Worm (Caenorhabditis elegans) whole organism, midembryonic: ENCODE measurements around the gene H23N18.5.

Source experiments
- T22C8.4 ChIP-seq: fragments of 200-800 bp; sonication (Bioruptor generic); IDR thresholded peaks from 2 replicates; pipeline ENCODE4 v1.3.6; 2022; ENCODE audit warnings: missing genetic modification characterization, missing compliant biosample characterization
- cog-1 ChIP-seq: sonication (generic microtip); optimal IDR thresholded peaks from 2 replicates; lab custom pipeline; 2016; ENCODE audit warnings: missing genetic modification characterization, missing compliant biosample characterization
- flt-1 ChIP-seq: fragments of 200-800 bp; sonication (Bioruptor generic); IDR thresholded peaks from 2 replicates; pipeline ENCODE4 v1.3.6; 2022; ENCODE audit warnings: missing genetic modification characterization, missing compliant biosample characterization
- klf-2 ChIP-seq: fragments of 200-800 bp; sonication (Bioruptor generic); conservative IDR thresholded peaks from 2 replicates; pipeline ENCODE4 v1.3.6; 2022; ENCODE audit warnings: missing genetic modification reagents, missing genetic modification characterization, missing compliant biosample characterization
- med-1 ChIP-seq: sonication (generic microtip); optimal IDR thresholded peaks from 2 replicates; lab custom pipeline; 2017; ENCODE audit warnings: missing genetic modification characterization, mild to moderate bottlenecking, missing compliant biosample characterization, antibody characterized with exemption, missing genetic modification reagents; ENCODE audit not compliant: insufficient read depth
- ref-1 ChIP-seq: fragments of 200-800 bp; sonication (Bioruptor generic); conservative IDR thresholded peaks from 2 replicates; pipeline ENCODE4 v1.3.6; 2022; ENCODE audit warnings: missing genetic modification reagents, missing genetic modification characterization, missing compliant biosample characterization
- tab-1 ChIP-seq: fragments of 200-800 bp; sonication (Bioruptor generic); IDR thresholded peaks from 2 replicates; pipeline ENCODE4 v1.3.6; 2022; ENCODE audit warnings: missing genetic modification characterization, missing compliant biosample characterization
- ztf-23 ChIP-seq: fragments of 200-800 bp; sonication (Bioruptor generic); IDR thresholded peaks from 2 replicates; pipeline ENCODE4 v1.3.6; 2022; ENCODE audit warnings: missing genetic modification reagents, missing genetic modification characterization, missing compliant biosample characterization
- ztf-29 ChIP-seq: fragments of 200-800 bp; sonication (Bioruptor generic); IDR thresholded peaks from 2 replicates; pipeline ENCODE4 v1.3.6; 2022; ENCODE audit warnings: missing genetic modification reagents, missing genetic modification characterization, missing compliant biosample characterization

Gene H23N18.5

DNA sequence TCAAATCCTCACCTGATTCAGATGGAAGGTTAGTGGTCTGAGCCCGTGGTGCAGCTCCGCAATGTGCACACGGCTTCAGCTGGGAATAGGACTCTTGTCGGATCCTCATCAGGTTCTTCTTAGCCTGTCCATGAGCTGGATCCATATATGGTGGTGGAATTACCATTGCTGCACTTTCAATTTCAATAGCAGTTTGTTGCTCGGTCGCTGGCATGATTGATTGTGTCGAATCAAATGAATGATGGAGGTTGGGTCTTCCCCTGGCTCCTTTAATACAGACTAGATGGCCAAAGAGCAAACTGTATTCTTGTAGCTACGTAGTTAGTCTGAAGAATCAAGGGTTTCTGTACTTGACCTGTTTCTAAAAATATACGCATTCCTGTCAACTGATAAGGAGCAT, 20.6 kb upstream of the H23N18.5 start, which contains the start of gene C02E7.10:
TSS of gene C02E7.10 (minus strand) at position 232 of the 400 bp plus-strand sequence.
- TF ChIP-seq ref-1 (GFP tag; lab: Robert Waterston, UW) (no peak), ztf-23 (no peak), ztf-29 (GFP tag; lab: Robert Waterston, UW) (no peak), cog-1 (tag; lab: Kevin White, UChicago) (no peak), klf-2 (GFP tag; lab: Robert Waterston, UW) (no peak), T22C8.4 (no peak), med-1 (GFP tag; lab: Kevin White, UChicago) (no peak), flt-1 (GFP tag; lab: Robert Waterston, UW) (no peak), tab-1 (GFP tag; lab: Robert Waterston, UW) (no peak)

DNA sequence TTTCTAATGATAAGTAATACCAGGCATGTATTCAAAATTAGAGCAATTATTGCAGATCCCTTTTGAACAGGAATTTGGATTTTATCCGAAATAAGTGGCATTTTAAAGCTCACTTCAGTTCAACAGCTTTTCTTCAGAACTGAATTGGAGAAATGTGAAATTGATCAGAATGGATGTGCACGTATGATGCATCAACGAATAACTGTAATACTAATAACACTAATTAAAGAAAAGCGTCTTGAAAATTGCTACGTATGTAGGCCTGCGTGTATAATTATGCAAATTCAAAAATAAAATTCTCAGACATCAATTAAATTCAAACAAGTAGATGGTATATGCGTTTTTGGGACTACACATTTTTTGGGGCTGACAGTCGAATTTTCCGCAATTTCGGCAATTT, 17.7 kb upstream of the H23N18.5 start, which contains the start of gene str-205:
TSS of gene str-205 (minus strand) at position 101 of the 400 bp plus-strand sequence.
- TF ChIP-seq T22C8.4, result no peak
- TF ChIP-seq med-1 (GFP tag; lab: Kevin White, UChicago), result no peak
- no peak for TF ChIP-seq ztf-29 (GFP tag; lab: Robert Waterston, UW)
- no peak for TF ChIP-seq cog-1 (tag; lab: Kevin White, UChicago)
- no peak for TF ChIP-seq flt-1 (GFP tag; lab: Robert Waterston, UW)
- TF ChIP-seq ref-1 (GFP tag; lab: Robert Waterston, UW), result no peak

DNA sequence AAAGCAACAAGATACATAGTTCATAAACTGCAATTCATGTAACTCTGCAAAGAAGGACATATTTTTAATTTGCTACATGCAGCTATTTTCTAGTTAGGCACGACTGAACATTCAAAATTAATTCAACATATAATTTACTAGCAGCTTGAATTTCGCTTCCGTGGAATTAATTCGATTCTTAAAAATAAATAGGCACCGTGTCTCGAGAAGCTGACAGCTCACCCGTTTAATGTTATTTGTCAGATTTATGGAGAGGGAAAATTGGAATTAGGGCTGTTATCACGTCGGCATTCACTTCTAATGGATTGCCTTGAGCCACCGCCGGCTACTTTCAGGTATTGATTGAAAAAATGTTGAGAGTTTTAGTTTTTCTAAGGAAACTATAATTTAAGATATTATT, 14.2 kb upstream of the H23N18.5 start, which contains the start of gene srh-21:
TSS of gene srh-21 (plus strand) at position 301 of the 400 bp plus-strand sequence.
- TF ChIP-seq ztf-23 (no peak), cog-1 (tag; lab: Kevin White, UChicago) (no peak), T22C8.4 (no peak), ztf-29 (GFP tag; lab: Robert Waterston, UW) (no peak)

DNA sequence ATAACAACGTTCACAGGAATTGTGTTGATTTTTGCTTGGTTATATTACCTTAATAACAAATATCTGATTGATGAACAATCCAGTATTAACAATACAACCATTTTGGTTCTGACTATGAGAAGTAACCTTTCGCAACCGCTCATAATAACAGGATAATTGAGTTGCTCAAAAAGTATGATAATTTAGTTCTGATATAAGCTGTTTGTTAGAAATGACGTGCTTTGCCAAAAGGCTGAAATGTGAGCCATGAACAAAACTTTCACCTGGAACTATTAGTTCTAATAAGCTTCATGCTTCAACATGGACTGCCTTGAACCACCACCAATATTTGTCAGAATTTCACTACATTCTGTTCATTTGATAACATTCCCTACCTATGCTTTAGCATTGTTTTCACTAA, 12.4 kb upstream of the H23N18.5 start, which contains the start of gene srh-20:
TSS of gene srh-20 (plus strand) at position 301 of the 400 bp plus-strand sequence.
- TF ChIP-seq med-1 (GFP tag; lab: Kevin White, UChicago) (no peak), ztf-23 (no peak), cog-1 (tag; lab: Kevin White, UChicago) (no peak), ztf-29 (GFP tag; lab: Robert Waterston, UW) (no peak)

DNA sequence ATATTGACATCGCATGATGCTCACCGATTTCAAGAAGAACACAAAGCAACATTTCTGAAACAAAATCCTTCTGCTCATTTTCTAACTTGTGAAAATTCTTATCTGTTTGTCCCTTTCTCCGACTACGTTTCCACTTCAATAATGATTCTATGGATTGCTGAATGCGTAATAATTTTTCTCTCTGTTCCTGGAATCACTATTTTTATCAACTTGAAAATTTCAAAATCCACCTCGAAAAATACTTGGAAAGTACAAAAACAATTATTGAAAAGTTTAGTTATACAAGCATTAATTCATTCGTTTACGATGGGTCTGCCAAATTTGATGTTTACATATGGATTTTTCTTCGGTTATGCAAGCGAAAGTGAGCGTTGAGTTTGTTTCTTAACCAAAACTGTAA, 9.8 kb upstream of the H23N18.5 start, which contains the start of gene srh-22:
TSS of gene srh-22 (plus strand) at position 301 of the 400 bp plus-strand sequence.
- TF ChIP-seq klf-2 (GFP tag; lab: Robert Waterston, UW) (no peak), cog-1 (tag; lab: Kevin White, UChicago) (no peak), flt-1 (GFP tag; lab: Robert Waterston, UW) (no peak), tab-1 (GFP tag; lab: Robert Waterston, UW) (no peak), med-1 (GFP tag; lab: Kevin White, UChicago) (no peak), ref-1 (GFP tag; lab: Robert Waterston, UW) (no peak), T22C8.4 (no peak), ztf-23 (no peak), ztf-29 (GFP tag; lab: Robert Waterston, UW) (no peak)

DNA sequence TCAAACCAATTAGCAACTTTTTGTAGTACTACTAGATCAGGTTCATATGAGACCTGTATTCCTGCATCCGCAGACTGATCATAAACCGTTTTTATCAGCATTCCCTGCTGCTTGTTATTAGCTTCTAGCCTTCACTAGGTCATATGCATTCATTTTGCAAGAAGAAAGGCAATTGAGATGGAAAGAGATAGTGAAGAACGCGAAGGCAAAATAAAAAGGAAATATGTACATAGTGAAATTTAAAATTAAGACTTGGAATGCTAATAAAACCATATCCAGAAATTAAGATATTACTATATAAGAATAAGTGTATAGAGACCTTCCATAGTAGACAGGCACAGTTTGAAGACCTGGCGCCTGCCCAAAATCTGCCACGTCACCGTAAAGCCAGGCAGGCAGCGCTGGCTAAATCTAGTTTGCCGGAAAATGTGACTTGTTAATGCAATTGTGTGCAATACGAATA, 8.5 kb upstream of the H23N18.5 start, which contains the start of the genes C02E7.8 and srh-23:
TSS of gene C02E7.8 (minus strand) at position 101 of the 463 bp plus-strand sequence.
TSS of gene srh-23 (plus strand) at position 413 of the 463 bp plus-strand sequence.
- TF ChIP-seq ztf-29 (GFP tag; lab: Robert Waterston, UW) (no peak), cog-1 (tag; lab: Kevin White, UChicago) (no peak), tab-1 (GFP tag; lab: Robert Waterston, UW) (no peak), ref-1 (GFP tag; lab: Robert Waterston, UW) (no peak), flt-1 (GFP tag; lab: Robert Waterston, UW) (no peak), ztf-23 (no peak), klf-2 (GFP tag; lab: Robert Waterston, UW) (no peak), T22C8.4 (no peak), med-1 (GFP tag; lab: Kevin White, UChicago) (no peak)

DNA sequence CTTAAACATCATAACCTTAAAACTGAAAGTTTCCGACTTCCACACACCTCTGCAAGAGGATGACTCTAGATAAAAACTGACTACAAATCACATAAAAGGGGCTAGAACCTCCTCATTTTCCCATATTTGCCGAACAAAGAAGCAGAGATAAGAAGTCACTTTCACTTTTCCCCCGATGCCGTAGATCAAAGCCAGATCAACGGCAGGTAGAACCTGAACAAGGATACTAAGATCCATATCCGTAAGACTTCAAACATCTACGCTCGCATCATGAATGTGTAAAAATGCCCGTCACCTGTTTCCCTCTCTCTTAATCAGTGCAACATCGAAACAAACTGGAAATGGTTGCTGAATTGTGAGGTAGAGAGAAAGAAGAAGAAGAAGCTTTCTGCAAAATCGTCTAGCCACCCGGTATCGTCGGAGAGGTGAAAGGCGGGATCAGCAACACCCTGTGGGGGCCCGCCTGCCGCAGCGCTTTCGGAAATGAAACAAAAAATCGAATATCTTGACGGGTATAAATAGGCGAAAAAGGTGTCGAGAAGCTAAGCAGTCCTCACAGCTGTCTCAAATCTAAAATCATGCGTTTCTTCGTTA, 6.6 kb upstream of the H23N18.5 start, which contains the start of gene C02E7.6:
TSS of gene C02E7.6 (plus strand) at position 544 of the 594 bp plus-strand sequence.
- no peak for TF ChIP-seq med-1 (GFP tag; lab: Kevin White, UChicago)
- TF ChIP-seq ztf-23, result no peak
- no peak; the same call in 1 of the 2 replicates for TF ChIP-seq klf-2 (GFP tag; lab: Robert Waterston, UW)
- TF ChIP-seq ztf-29 (GFP tag; lab: Robert Waterston, UW), result no peak

DNA sequence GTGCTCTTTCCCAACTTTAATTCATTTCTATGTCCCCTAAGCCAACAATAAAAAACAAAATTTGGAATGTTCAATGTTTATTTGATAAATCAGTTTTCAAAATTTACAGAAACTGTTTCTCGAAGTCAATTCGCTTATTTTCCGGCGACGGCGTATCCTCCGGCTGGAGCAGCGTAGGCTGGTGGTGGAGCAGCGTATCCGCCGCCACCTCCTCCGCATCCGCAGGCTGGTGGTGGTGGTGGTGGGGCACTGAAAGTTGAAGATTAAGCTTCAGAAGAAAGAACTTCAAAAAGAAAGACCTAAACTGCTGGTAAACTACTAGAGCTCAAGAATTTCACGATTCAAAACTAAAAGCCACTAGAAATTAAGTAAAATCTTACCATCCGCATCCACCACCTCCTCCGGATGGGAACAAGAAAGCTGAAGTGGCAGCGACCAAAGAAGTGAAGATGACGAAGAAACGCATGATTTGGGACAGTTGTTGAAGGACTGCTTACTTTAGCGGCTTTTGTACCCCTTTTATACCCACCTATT, 6.0 kb upstream of the H23N18.5 start, which contains the start of gene C02E7.7:
TSS of gene C02E7.7 (minus strand) at position 484 of the 534 bp plus-strand sequence.
- TF ChIP-seq T22C8.4, result no peak
- no peak for TF ChIP-seq flt-1 (GFP tag; lab: Robert Waterston, UW)
- no peak for TF ChIP-seq ztf-29 (GFP tag; lab: Robert Waterston, UW)
- no peak for TF ChIP-seq cog-1 (tag; lab: Kevin White, UChicago)
- TF ChIP-seq ref-1 (GFP tag; lab: Robert Waterston, UW), result no peak
- TF ChIP-seq ztf-23, result no peak
- TF ChIP-seq klf-2 (GFP tag; lab: Robert Waterston, UW), result no peak; the same call in 1 of the 2 replicates
- no peak for TF ChIP-seq tab-1 (GFP tag; lab: Robert Waterston, UW)
- TF ChIP-seq med-1 (GFP tag; lab: Kevin White, UChicago), result no peak

DNA sequence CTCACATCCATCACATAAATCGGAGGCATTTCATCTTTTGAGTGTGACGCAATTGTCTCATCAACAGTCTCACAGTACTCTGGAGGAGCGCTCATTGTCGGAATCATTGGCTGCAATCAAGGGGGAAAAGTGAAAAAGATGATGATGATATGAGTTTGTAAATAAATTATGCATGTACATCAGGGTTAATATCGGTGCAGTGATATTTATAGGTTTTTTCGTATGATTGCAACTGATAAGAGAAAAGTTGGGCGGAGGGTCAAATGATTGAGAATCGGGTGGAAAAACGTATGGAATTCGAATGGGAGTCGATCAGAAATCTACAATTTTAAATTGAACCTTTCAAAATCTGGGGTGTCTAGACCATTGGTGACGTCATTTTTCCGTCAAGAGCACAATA, 2.7 kb upstream of the H23N18.5 start, which contains the start of gene H23N18.6:
TSS of gene H23N18.6 (minus strand) at position 201 of the 400 bp plus-strand sequence.
- no peak for TF ChIP-seq tab-1 (GFP tag; lab: Robert Waterston, UW)
- no peak for TF ChIP-seq med-1 (GFP tag; lab: Kevin White, UChicago)
- no peak for TF ChIP-seq ztf-29 (GFP tag; lab: Robert Waterston, UW)
- TF ChIP-seq T22C8.4, result no peak
- no peak for TF ChIP-seq ref-1 (GFP tag; lab: Robert Waterston, UW)
- TF ChIP-seq ztf-23, result no peak
- TF ChIP-seq flt-1 (GFP tag; lab: Robert Waterston, UW), result no peak
- no peak for TF ChIP-seq klf-2 (GFP tag; lab: Robert Waterston, UW)
- TF ChIP-seq cog-1 (tag; lab: Kevin White, UChicago), result no peak
